Worm (Caenorhabditis elegans) whole organism, L4/young adult: ENCODE results near the gene Y81G3A.6.
A peak's percentile ranks its signal among the peaks of the same experiment; 100 is the strongest.

ENCODE experiments used
- W03F9.2 ChIP-seq: fragments of 150-350 bp; optimal IDR thresholded peaks from 2 replicates; lab custom pipeline; 2014; ENCODE audit warnings: missing biosample characterization, missing genetic modification characterization
- him-1 ChIP-seq: sonication (generic microtip); optimal IDR thresholded peaks from 2 replicates; lab custom pipeline; 2016; ENCODE audit warnings: missing genotype, missing genetic modification reagents, missing genetic modification characterization, missing compliant biosample characterization

DNA sequence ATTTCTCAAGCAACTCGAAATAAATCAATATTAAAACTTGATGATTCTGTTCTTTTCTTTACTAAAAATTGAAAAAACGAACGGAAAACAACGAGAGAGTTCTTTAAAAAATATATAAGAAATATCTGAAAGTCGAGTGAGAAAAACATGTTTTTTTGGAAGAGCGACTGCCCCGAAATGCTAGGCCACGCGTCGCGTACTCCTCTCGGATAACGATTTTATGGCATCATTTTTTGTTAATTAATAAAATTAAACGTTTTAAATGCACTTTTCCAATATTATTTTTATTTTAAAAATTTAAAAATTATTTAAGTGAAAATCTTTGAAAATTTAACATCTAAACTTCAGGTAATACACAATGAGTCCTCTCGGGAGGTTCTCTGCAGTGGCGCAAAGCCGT, 34.8 kb upstream of the Y81G3A.6 start, which contains the start of gene gfm-1:
- TF ChIP-seq him-1 (tag; lab: Kevin White, UChicago) (no peak), W03F9.2 (tag; lab: Kevin White, UChicago) (peak; percentile 82)
